Worm (Caenorhabditis elegans): Measurements from ENCODE around the gene F13A7.14.

- no peak for TF ChIP-seq klf-2 (GFP tag; conservative IDR thresholded peaks at IDR 0.05)
- no peak for TF ChIP-seq ref-1 (GFP tag; conservative IDR thresholded peaks at IDR 0.05)
- no peak for TF ChIP-seq flt-1 (GFP tag; IDR thresholded peaks at IDR 0.05)
Observed at ce11 chrV:16352282-16352681, 49.4 kb upstream of the F13A7.14 start.

Measured in whole organism, midembryonic.